Worm (Caenorhabditis elegans) whole organism, L4 larva: ENCODE measurements around the gene K08A2.2.

Source experiments
- F49E8.2 ChIP-seq: sonication (generic microtip); optimal IDR thresholded peaks from 2 replicates; lab custom pipeline; 2016; ENCODE audit warnings: missing compliant biosample characterization, mild to moderate bottlenecking, missing genetic modification characterization, borderline replicate concordance
- Y105C5A.15 ChIP-seq: fragments of 200-800 bp; sonication (Bioruptor generic); IDR thresholded peaks from 2 replicates; pipeline ENCODE4 v1.3.6; 2022; ENCODE audit warnings: missing genetic modification characterization, missing compliant biosample characterization
- Y75B8A.6 ChIP-seq: fragments of 200-800 bp; sonication (Bioruptor generic); IDR thresholded peaks from 2 replicates; pipeline ENCODE4 v1.3.6; 2022; ENCODE audit warnings: missing genetic modification reagents, missing genetic modification characterization, missing compliant biosample characterization
- ZK546.5 ChIP-seq, 2 experiments: sonication (generic microtip); optimal IDR thresholded peaks; 2 replicates each; lab custom pipeline; 2017; ENCODE audit warnings: missing biosample characterization in 2 of 2, missing genetic modification characterization in 2 of 2
- aha-1 ChIP-seq: fragments of 150-350 bp; peaks from one replicate; lab custom pipeline; 2014; ENCODE audit warnings: missing biosample characterization, missing genetic modification characterization
- ceh-20 ChIP-seq: fragments of 200-800 bp; sonication (Bioruptor generic); IDR thresholded peaks from 2 replicates; pipeline ENCODE4 v1.3.6; 2022; ENCODE audit warnings: missing genetic modification reagents, missing genetic modification characterization, missing compliant biosample characterization
- ceh-44 ChIP-seq: fragments of 200-800 bp; sonication (Bioruptor generic); IDR thresholded peaks from 2 replicates; pipeline ENCODE4 v1.3.6; 2022; ENCODE audit warnings: missing genetic modification reagents, missing genetic modification characterization, missing compliant biosample characterization
- dmd-6 ChIP-seq: fragments of 200-800 bp; sonication (Bioruptor generic); IDR thresholded peaks from 2 replicates; pipeline ENCODE4 v1.3.6; 2022; ENCODE audit warnings: missing genetic modification reagents, missing genetic modification characterization, missing compliant biosample characterization
- dmd-8 ChIP-seq: fragments of 200-800 bp; sonication (Bioruptor generic); IDR thresholded peaks from 2 replicates; pipeline ENCODE4 v1.3.6; 2022; ENCODE audit warnings: missing genetic modification characterization, missing compliant biosample characterization
- dve-1 ChIP-seq: sonication (generic microtip); optimal IDR thresholded peaks from 2 replicates; lab custom pipeline; 2017; ENCODE audit warnings: antibody characterized with exemption, mild to moderate bottlenecking, missing genetic modification characterization, missing compliant biosample characterization; ENCODE audit not compliant: insufficient read depth
- egl-27 ChIP-seq: sonication (generic microtip); optimal IDR thresholded peaks from 3 replicates; lab custom pipeline; 2017; ENCODE audit warnings: missing biosample characterization, missing genetic modification reagents, missing genetic modification characterization
- egl-43 ChIP-seq: fragments of 200-800 bp; sonication (Bioruptor generic); IDR thresholded peaks from 2 replicates; pipeline ENCODE4 v1.3.6; 2022; ENCODE audit warnings: missing genetic modification reagents, missing genetic modification characterization, missing compliant biosample characterization
- gei-8 ChIP-seq: fragments of 200-800 bp; sonication (Bioruptor generic); optimal IDR thresholded peaks from 2 replicates; lab custom pipeline; 2018; ENCODE audit warnings: mild to moderate bottlenecking, missing genetic modification characterization, missing compliant biosample characterization
- hlh-11 ChIP-seq: fragments of 200-800 bp; sonication (Bioruptor generic); optimal IDR thresholded peaks from 2 replicates; lab custom pipeline; 2018; ENCODE audit warnings: mild to moderate bottlenecking, missing genetic modification characterization, missing compliant biosample characterization
- hlh-30 ChIP-seq: sonication (generic microtip); optimal IDR thresholded peaks from 2 replicates; lab custom pipeline; 2017; ENCODE audit warnings: antibody characterized with exemption, mild to moderate bottlenecking, missing genetic modification characterization, missing compliant biosample characterization; ENCODE audit not compliant: insufficient read depth
- lim-7 ChIP-seq: fragments of 200-800 bp; sonication (Bioruptor generic); IDR thresholded peaks from 2 replicates; pipeline ENCODE4 v1.3.6; 2022; ENCODE audit warnings: missing genetic modification characterization, missing compliant biosample characterization
- lin-13 ChIP-seq: fragments of 150-350 bp; optimal IDR thresholded peaks from 2 replicates; lab custom pipeline; 2014; ENCODE audit warnings: missing biosample characterization, missing genetic modification reagents, missing genetic modification characterization
- madf-5 ChIP-seq, 2 experiments: fragments of 200-800 bp; sonication (Bioruptor generic); IDR thresholded peaks; 2 replicates each; pipeline ENCODE4 v1.3.6; 2022; ENCODE audit warnings: missing compliant biosample characterization in 2 of 2, missing genetic modification characterization in 2 of 2
- madf-9 ChIP-seq: fragments of 200-800 bp; sonication (Bioruptor generic); conservative IDR thresholded peaks from 2 replicates; pipeline ENCODE4 v1.3.6; 2022; ENCODE audit warnings: missing genetic modification reagents, missing genetic modification characterization, missing compliant biosample characterization
- mdl-1 ChIP-seq, 2 experiments: fragments of 150-350 bp in 1 of 2; sonication (generic microtip) in 1 of 2; optimal IDR thresholded peaks; 2 replicates each; lab custom pipeline; 2014 to 2017; ENCODE audit warnings: missing biosample characterization in 2 of 2, missing genetic modification characterization in 2 of 2
- mdt-29 ChIP-seq: fragments of 200-800 bp; sonication (Bioruptor generic); IDR thresholded peaks from 2 replicates; pipeline ENCODE4 v1.3.6; 2022; ENCODE audit warnings: missing genetic modification reagents, missing genetic modification characterization, missing compliant biosample characterization
- mep-1 ChIP-seq: fragments of 150-350 bp; sonication (generic microtip); optimal IDR thresholded peaks from 3 replicates; lab custom pipeline; 2014; ENCODE audit warnings: missing biosample characterization, missing genetic modification characterization
- mxl-3 ChIP-seq: fragments of 200-800 bp; sonication (Bioruptor generic); optimal IDR thresholded peaks from 2 replicates; lab custom pipeline; 2018; ENCODE audit warnings: mild to moderate bottlenecking, missing genetic modification characterization, missing compliant biosample characterization
- nhr-11 ChIP-seq: fragments of 150-350 bp; optimal IDR thresholded peaks from 2 replicates; lab custom pipeline; 2014; ENCODE audit warnings: missing biosample characterization, missing genetic modification characterization
- nhr-28 ChIP-seq: fragments of 150-350 bp; optimal IDR thresholded peaks from 2 replicates; lab custom pipeline; 2014; ENCODE audit warnings: missing biosample characterization, missing genetic modification characterization
- nhr-41 ChIP-seq: fragments of 200-800 bp; sonication (Bioruptor generic); IDR thresholded peaks from 2 replicates; pipeline ENCODE4 v1.3.6; 2022; ENCODE audit warnings: missing genetic modification reagents, missing genetic modification characterization, missing compliant biosample characterization
- nhr-42 ChIP-seq: fragments of 200-800 bp; sonication (Bioruptor generic); IDR thresholded peaks from 2 replicates; pipeline ENCODE4 v1.3.6; 2022; ENCODE audit warnings: missing genetic modification characterization, missing compliant biosample characterization
- nhr-48 ChIP-seq: sonication (generic microtip); optimal IDR thresholded peaks from 2 replicates; lab custom pipeline; 2016; ENCODE audit warnings: mild to moderate bottlenecking, missing genetic modification characterization, missing compliant biosample characterization
- php-3 ChIP-seq: fragments of 200-800 bp; sonication (Bioruptor generic); IDR thresholded peaks from 2 replicates; pipeline ENCODE4 v1.3.6; 2022; ENCODE audit warnings: missing genetic modification reagents, missing genetic modification characterization, missing compliant biosample characterization
- sdz-12 ChIP-seq: fragments of 200-800 bp; sonication (Bioruptor generic); optimal IDR thresholded peaks from 2 replicates; lab custom pipeline; 2018; ENCODE audit warnings: mild to moderate bottlenecking, missing genetic modification characterization, missing compliant biosample characterization
- set-16 ChIP-seq: fragments of 200-800 bp; sonication (Bioruptor generic); IDR thresholded peaks from 2 replicates; pipeline ENCODE4 v1.3.6; 2022; ENCODE audit warnings: missing genetic modification reagents, missing genetic modification characterization, missing compliant biosample characterization
- spr-1 ChIP-seq: sonication (generic microtip); optimal IDR thresholded peaks from 2 replicates; lab custom pipeline; 2016; ENCODE audit warnings: mild to moderate bottlenecking, missing genetic modification characterization, missing compliant biosample characterization
- tra-1 ChIP-seq: fragments of 200-800 bp; sonication (Bioruptor generic); IDR thresholded peaks from 2 replicates; pipeline ENCODE4 v1.3.6; 2022; ENCODE audit warnings: missing genetic modification reagents, missing genetic modification characterization, missing compliant biosample characterization
- unc-62 ChIP-seq, 3 experiments: fragments of 150-350 bp in 1 of 3; sonication (generic microtip); optimal IDR thresholded peaks in 2 of 3; peaks in 1 of 3; 1 replicate in 1 of 3; 2 replicates in 2 of 3; lab custom pipeline; 2014 to 2017; ENCODE audit warnings: missing biosample characterization in 3 of 3, missing genetic modification characterization in 3 of 3, missing genetic modification reagents in 3 of 3, missing genotype in 1 of 3

The K08A2.2 gene

ce11 chrII:3019807-3020206, 28.4 kb downstream of the K08A2.2 start, which contains the start of gene clec-3:
Gene clec-3, minus strand, starts transcription at chrII:3019907.
- TF ChIP-seq lim-7 (GFP tag; lab: Robert Waterston, UW), result no peak
- TF ChIP-seq spr-1 (tag; lab: Kevin White, UChicago), result no peak
- no peak for TF ChIP-seq nhr-48
- no peak for TF ChIP-seq egl-27
- no peak for TF ChIP-seq nhr-11 (tag; lab: Kevin White, UChicago)
- no peak for TF ChIP-seq mdt-29 (GFP tag; lab: Robert Waterston, UW)
- TF ChIP-seq, all 104 proteins: peak for 0

DNA sequence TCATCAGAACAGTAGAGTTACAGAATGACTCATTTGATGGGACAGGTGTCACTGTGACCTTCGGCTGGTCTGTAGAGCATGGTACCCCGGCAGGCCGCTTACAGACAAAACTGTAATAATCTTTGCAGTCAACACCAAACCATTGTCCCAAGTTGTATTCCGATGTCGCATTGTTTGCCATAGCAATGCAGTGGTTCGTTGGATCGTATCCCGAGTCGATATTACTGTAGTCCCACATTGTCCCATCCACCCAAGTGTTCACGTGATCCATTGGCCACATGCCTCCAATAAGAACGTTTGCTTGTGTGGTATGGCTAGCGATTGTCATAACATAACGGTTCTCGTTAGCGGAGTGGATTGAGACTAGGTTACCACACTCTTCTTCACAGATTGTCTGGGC, 29.5 kb downstream of the K08A2.2 start:
- TF ChIP-seq unc-62 (GFP tag; optimal IDR thresholded peaks at IDR 0.05 in 1 of 2; lab: Kevin White, UChicago) (peak in 1 of 2 experiments; percentile 91), unc-62 (tag; optimal IDR thresholded peaks at IDR 0.05; lab: Kevin White, UChicago) (no peak), ZK546.5 (tag; optimal IDR thresholded peaks at IDR 0.05; lab: Kevin White, UChicago) (no peak)
- TF ChIP-seq, all 104 proteins: peak for 1

DNA sequence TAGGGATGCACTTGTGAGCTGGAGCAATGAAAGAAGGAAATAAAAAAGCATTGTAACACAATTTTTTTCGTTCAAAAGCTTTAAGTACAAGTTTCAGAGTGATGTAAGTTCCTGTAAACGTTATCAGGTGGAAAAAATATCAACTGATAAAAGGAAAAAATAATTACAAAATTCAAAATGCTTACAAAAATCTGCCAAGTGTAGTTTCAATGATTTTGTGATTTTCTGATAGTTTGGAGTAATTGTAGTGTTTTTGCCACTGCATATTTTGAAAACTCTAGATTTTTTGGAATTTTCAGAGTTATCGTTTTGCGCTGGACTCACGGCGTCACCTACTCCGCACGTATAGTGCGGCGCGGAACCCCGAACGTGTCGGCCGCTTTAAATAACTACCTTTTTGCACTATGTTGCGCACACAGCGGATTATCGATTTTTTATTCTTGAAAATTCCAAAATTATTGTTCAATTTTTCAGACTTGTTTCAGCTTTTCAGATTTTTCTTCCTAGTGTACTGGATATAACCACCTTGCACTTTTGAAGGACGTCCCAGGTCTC, 32.1 kb downstream of the K08A2.2 start, which contains the start of gene clec-2:
Gene clec-2, minus strand, starts transcription at position 51 of the 555 bp plus-strand sequence.
- TF ChIP-seq gei-8 (no peak), nhr-41 (GFP tag; lab: Robert Waterston, UW) (no peak), aha-1 (tag; lab: Kevin White, UChicago) (peak; percentile 7)

ce11 chrII:3024655-3025054, 33.2 kb downstream of the K08A2.2 start:
- TF ChIP-seq mxl-3 (GFP tag; lab: Kevin White, UChicago), result no peak
- peak; percentile 86 for TF ChIP-seq ceh-20
- TF ChIP-seq mep-1 (tag; lab: Kevin White, UChicago), result no peak
- TF ChIP-seq nhr-28, result peak; percentile 18
- TF ChIP-seq php-3 (GFP tag; lab: Robert Waterston, UW), result peak; percentile 83
- TF ChIP-seq dmd-6 (GFP tag; lab: Robert Waterston, UW), result 0 out of 2 replicates have a peak, but pooled peaks have one; percentile 8
- 0 out of 2 replicates have a peak, but pooled peaks have one; percentile 14 for TF ChIP-seq tra-1 (GFP tag; lab: Robert Waterston, UW)

DNA sequence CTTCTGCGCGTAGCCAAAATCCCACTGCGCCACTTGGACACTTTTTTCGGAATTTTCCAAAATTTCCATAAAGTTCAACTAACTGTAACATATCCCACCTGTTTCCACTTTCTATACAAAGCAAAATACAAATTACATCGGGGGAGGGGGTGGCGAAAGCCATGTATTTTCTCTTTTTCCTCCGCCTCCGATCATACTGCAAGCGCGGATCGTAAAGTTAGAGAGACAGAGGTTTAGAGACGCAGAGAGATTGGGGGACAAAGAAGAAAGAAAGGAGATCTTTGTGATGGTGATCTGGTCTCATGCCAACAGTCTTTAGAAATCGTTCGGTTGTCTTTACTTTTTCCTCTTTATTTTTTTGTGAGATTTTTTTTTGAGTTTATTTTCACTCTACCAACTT, 36.9 kb downstream of the K08A2.2 start:
- TF ChIP-seq madf-5 (GFP tag; IDR thresholded peaks at IDR 0.05; lab: Robert Waterston, UW), result no peak
- no peak for TF ChIP-seq F49E8.2
- no peak for TF ChIP-seq lin-13 (GFP tag; lab: Kevin White, UChicago)
- no peak for TF ChIP-seq dve-1 (tag; lab: Kevin White, UChicago)
- peak; percentile 4 for TF ChIP-seq hlh-11
- no peak for TF ChIP-seq Y75B8A.6
- no peak for TF ChIP-seq mdl-1 (tag; optimal IDR thresholded peaks at IDR 0.05; lab: Kevin White, UChicago)
- peak; percentile 2 for TF ChIP-seq nhr-28
- peak; percentile 37 for TF ChIP-seq aha-1 (tag; lab: Kevin White, UChicago)
- peak; percentile 2 for TF ChIP-seq hlh-30 (tag; lab: Kevin White, UChicago)
- no peak for TF ChIP-seq ceh-44 (GFP tag; lab: Robert Waterston, UW)
- TF ChIP-seq mep-1 (tag; lab: Kevin White, UChicago), result no peak
- TF ChIP-seq, all 104 proteins: peak for 4

- no peak for TF ChIP-seq madf-9 (GFP tag; lab: Robert Waterston, UW)
- TF ChIP-seq egl-43, result no peak
- TF ChIP-seq tra-1 (GFP tag; lab: Robert Waterston, UW), result no peak
- TF ChIP-seq set-16 (GFP tag; lab: Robert Waterston, UW), result no peak
- no peak for TF ChIP-seq sdz-12
- no peak for TF ChIP-seq dmd-8
- TF ChIP-seq Y75B8A.6, result no peak
- TF ChIP-seq hlh-30 (tag; lab: Kevin White, UChicago), result no peak
- TF ChIP-seq nhr-42 (GFP tag; lab: Robert Waterston, UW), result no peak
- TF ChIP-seq Y105C5A.15 (GFP tag; lab: Robert Waterston, UW), result no peak
Observed at ce11 chrII:3030416-3030815, 39.0 kb downstream of the K08A2.2 start.
